Fruit fly (Drosophila melanogaster) whole organism, pupa: ENCODE data around the gene CG34250.

Source experiments
- CG10348 ChIP-seq: fragments of 200-800 bp; sonication (Bioruptor generic); IDR thresholded peaks from 2 replicates; pipeline ENCODE4 v1.3.6; 2022; ENCODE audit warnings: missing biosample characterization, missing genetic modification characterization
- CG12605 ChIP-seq: fragments of 200-800 bp; sonication (Bioruptor generic); IDR thresholded peaks from 2 replicates; pipeline ENCODE4 v1.3.6; 2022; ENCODE audit warnings: missing biosample characterization, missing genetic modification characterization
- CG13204 ChIP-seq: fragments of 200-800 bp; sonication (Bioruptor generic); optimal IDR thresholded peaks from 2 replicates; lab custom pipeline; 2018; ENCODE audit warnings: missing biosample characterization, mild to moderate bottlenecking, missing genetic modification characterization, moderate library complexity
- CG14655 ChIP-seq: fragments of 200-800 bp; sonication (Bioruptor generic); optimal IDR thresholded peaks from 3 replicates; lab custom pipeline; 2017; ENCODE audit warnings: mild to moderate bottlenecking, missing biosample characterization, missing genetic modification reagents, missing genetic modification characterization
- CG15710 ChIP-seq: fragments of 200-800 bp; sonication (Bioruptor generic); optimal IDR thresholded peaks from 2 replicates; lab custom pipeline; 2018; ENCODE audit warnings: missing biosample characterization, mild to moderate bottlenecking, missing genetic modification characterization, moderate library complexity
- CG17806 ChIP-seq: fragments of 200-800 bp; sonication (Bioruptor generic); optimal IDR thresholded peaks from 2 replicates; lab custom pipeline; 2018; ENCODE audit warnings: missing biosample characterization, mild to moderate bottlenecking, missing genetic modification characterization, moderate library complexity
- CG32121 ChIP-seq: fragments of 200-800 bp; sonication (Bioruptor generic); IDR thresholded peaks from 2 replicates; pipeline ENCODE4 v1.3.6; 2022; ENCODE audit warnings: missing biosample characterization, missing genetic modification characterization
- CG34367 ChIP-seq: fragments of 200-800 bp; sonication (Bioruptor generic); optimal IDR thresholded peaks from 2 replicates; lab custom pipeline; 2018; ENCODE audit warnings: missing biosample characterization, mild to moderate bottlenecking, missing genetic modification characterization
- CG4496 ChIP-seq: fragments of 200-800 bp; sonication (Bioruptor generic); IDR thresholded peaks from 3 replicates; pipeline ENCODE4 v1.3.6; 2022; ENCODE audit warnings: missing biosample characterization, missing genetic modification characterization
- CG8159 ChIP-seq: fragments of 200-800 bp; sonication (Bioruptor generic); optimal IDR thresholded peaks from 3 replicates; lab custom pipeline; 2018; ENCODE audit warnings: missing biosample characterization, mild to moderate bottlenecking, missing genetic modification characterization, moderate library complexity
- CG8301 ChIP-seq: fragments of 200-800 bp; sonication (Bioruptor generic); optimal IDR thresholded peaks from 2 replicates; lab custom pipeline; 2018; ENCODE audit warnings: missing biosample characterization, mild to moderate bottlenecking, missing genetic modification characterization
- CG9948 ChIP-seq: fragments of 200-800 bp; sonication (Bioruptor generic); optimal IDR thresholded peaks from 2 replicates; lab custom pipeline; 2018; ENCODE audit warnings: missing biosample characterization, mild to moderate bottlenecking, missing genetic modification characterization, moderate library complexity
- D1 ChIP-seq: fragments of 200-800 bp; sonication (Bioruptor generic); optimal IDR thresholded peaks from 2 replicates; lab custom pipeline; 2018; ENCODE audit warnings: missing biosample characterization, mild to moderate bottlenecking, missing genetic modification characterization, moderate library complexity
- EcR ChIP-seq: fragments of 200-800 bp; sonication (Bioruptor generic); optimal IDR thresholded peaks from 3 replicates; lab custom pipeline; 2019; ENCODE audit warnings: missing biosample characterization, missing genetic modification characterization, mild to moderate bottlenecking, moderate library complexity, missing genetic modification reagents
- Ets98B ChIP-seq: fragments of 200-800 bp; sonication (Bioruptor generic); IDR thresholded peaks from 2 replicates; pipeline ENCODE4 v1.3.6; 2022; ENCODE audit warnings: missing biosample characterization, missing genetic modification characterization
- Pif1A ChIP-seq: fragments of 200-800 bp; sonication (Bioruptor generic); optimal IDR thresholded peaks from 3 replicates; lab custom pipeline; 2016; ENCODE audit warnings: missing biosample characterization, missing genetic modification characterization
- Pif1B ChIP-seq: fragments of 200-800 bp; sonication (Bioruptor generic); optimal IDR thresholded peaks from 3 replicates; lab custom pipeline; 2016; ENCODE audit warnings: missing biosample characterization, missing genetic modification characterization
- Snoo ChIP-seq: fragments of 200-800 bp; sonication (Bioruptor generic); optimal IDR thresholded peaks from 3 replicates; lab custom pipeline; 2017; ENCODE audit warnings: missing biosample characterization, mild to moderate bottlenecking, missing genetic modification characterization, inconsistent platforms
- fd96Ca ChIP-seq: fragments of 200-800 bp; sonication (Bioruptor generic); IDR thresholded peaks from 3 replicates; pipeline ENCODE4 v1.3.6; 2022; ENCODE audit warnings: missing biosample characterization, missing genetic modification characterization
- gl ChIP-seq: fragments of 200-800 bp; sonication (Bioruptor generic); optimal IDR thresholded peaks from 2 replicates; lab custom pipeline; 2018; ENCODE audit warnings: missing biosample characterization, mild to moderate bottlenecking, missing genetic modification characterization
- rn ChIP-seq: fragments of 200-800 bp; sonication (Bioruptor generic); IDR thresholded peaks from 2 replicates; pipeline ENCODE4 v1.3.6; 2022; ENCODE audit warnings: missing biosample characterization, missing genetic modification characterization

The CG34250 gene

DNA sequence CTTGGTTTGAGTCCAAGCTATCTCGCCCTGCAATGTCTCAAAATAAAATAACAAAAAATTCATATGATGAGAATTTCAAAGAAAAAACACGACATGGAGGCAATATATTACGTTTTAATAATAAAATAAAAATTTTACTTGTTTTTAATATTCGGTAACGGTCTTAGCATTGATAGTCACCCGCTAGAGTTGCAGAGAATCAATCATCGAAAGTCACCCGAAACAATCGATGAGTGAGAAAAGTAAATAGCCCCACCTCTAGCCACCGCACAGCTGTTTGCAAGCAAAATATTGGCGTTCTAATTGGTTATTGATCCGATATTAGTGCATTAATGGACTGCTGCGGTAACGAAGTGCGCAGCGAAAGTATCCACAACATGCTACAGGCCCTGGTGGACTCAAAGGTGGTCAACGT is at the start of gene CG34250:
Gene CG34250, plus strand, starts transcription at position 244 of the 415 bp plus-strand sequence.
- TF ChIP-seq CG13204 (GFP tag; lab: Kevin White, UChicago): no peak
- TF ChIP-seq D1 (tag; lab: Kevin White, UChicago): peak; percentile 82
- no peak for TF ChIP-seq CG32121 (GFP tag; lab: Robert Waterston, UW)
- TF ChIP-seq CG4496 (GFP tag; lab: Robert Waterston, UW): no peak
- TF ChIP-seq CG17806: no peak
- no peak for TF ChIP-seq CG10348 (GFP tag; lab: Robert Waterston, UW)

DNA sequence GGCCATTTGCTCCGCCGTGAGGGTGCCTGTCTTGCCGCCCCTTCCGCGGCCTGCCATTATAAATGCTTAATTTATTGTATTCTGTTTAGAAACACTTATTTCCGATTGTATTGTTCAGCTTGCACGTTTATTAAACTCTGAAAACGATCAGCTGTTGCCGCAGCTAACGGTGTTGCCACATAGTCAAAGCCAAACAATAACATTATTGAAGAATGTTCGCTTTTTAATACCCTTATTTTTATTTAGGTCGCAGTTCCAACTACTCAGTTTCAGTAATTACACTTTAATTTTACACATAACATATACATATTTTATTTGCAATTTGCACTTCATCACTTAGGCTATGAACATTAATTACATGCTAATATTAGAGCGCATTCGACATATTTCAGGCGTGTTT is 49.0 kb upstream of the CG34250 start, which contains the start of gene Polr3G:
Gene Polr3G, minus strand, starts transcription at position 118 of the 400 bp plus-strand sequence.
- TF ChIP-seq CG8301 (tag; lab: Kevin White, UChicago): no peak
- TF ChIP-seq CG15710 (tag; lab: Kevin White, UChicago): no peak
- TF ChIP-seq Snoo: peak; percentile 16
- no peak for TF ChIP-seq CG10348 (GFP tag; lab: Robert Waterston, UW)
- no peak for TF ChIP-seq CG14655 (GFP tag; lab: Kevin White, UChicago)
- TF ChIP-seq CG17806: peak; percentile 2

DNA sequence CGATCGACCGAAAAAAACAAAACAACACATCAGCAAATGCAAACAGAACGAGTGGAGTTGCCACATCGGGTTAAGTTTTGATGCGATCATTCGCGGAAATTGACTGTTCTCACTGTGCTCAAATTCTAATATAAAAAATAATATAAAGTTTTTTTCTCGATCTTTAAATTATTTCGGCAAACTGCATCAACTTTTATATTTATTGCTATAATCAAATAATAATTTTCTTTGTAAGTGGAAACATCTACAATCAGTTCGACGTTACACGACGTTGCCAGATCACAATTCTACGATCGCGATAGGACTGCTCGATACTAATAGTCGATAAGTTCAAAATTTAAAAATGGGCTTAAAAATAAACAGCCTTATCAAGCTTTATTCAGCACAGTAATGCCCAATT is 47.2 kb upstream of the CG34250 start, which contains the start of gene Gorab:
Gene Gorab, minus strand, starts transcription at position 58 of the 400 bp plus-strand sequence.
- TF ChIP-seq CG15710 (tag; lab: Kevin White, UChicago) (peak; percentile 85), D1 (tag; lab: Kevin White, UChicago) (no peak), Ets98B (GFP tag; lab: Robert Waterston, UW) (peak; percentile 91), CG9948 (tag; lab: Kevin White, UChicago) (peak; percentile 80), Pif1A (peak; percentile 79), CG13204 (GFP tag; lab: Kevin White, UChicago) (no peak), CG10348 (GFP tag; lab: Robert Waterston, UW) (peak; percentile 85), CG17806 (peak; percentile 86), rn (GFP tag; lab: Robert Waterston, UW) (peak; percentile 90), EcR (GFP tag; lab: Kevin White, UChicago) (no peak), fd96Ca (GFP tag; lab: Robert Waterston, UW) (peak; percentile 91), CG32121 (GFP tag; lab: Robert Waterston, UW) (peak; percentile 92), CG8159 (peak; percentile 78), gl (tag; lab: Kevin White, UChicago) (no peak), CG8301 (tag; lab: Kevin White, UChicago) (peak; percentile 73), CG14655 (GFP tag; lab: Kevin White, UChicago) (peak; percentile 80), Snoo (peak; percentile 81), CG12605 (GFP tag; lab: Robert Waterston, UW) (peak; percentile 86), CG4496 (GFP tag; lab: Robert Waterston, UW) (peak; percentile 96), Pif1B (GFP tag; lab: Kevin White, UChicago) (peak; percentile 76), CG34367 (tag; lab: Kevin White, UChicago) (peak; percentile 68)

- TF ChIP-seq CG4496 (GFP tag; lab: Robert Waterston, UW): peak; percentile 50; the same call in 2 of the 3 replicates
- TF ChIP-seq fd96Ca (GFP tag; lab: Robert Waterston, UW): 0 out of 3 replicates have a peak, but pooled peaks have one; percentile 23
- no peak for TF ChIP-seq CG14655 (GFP tag; lab: Kevin White, UChicago)
- TF ChIP-seq CG9948 (tag; lab: Kevin White, UChicago): no peak
- no peak for TF ChIP-seq Snoo
- peak; percentile 39 for TF ChIP-seq EcR (GFP tag; lab: Kevin White, UChicago)
- TF ChIP-seq CG17806: no peak
- TF ChIP-seq rn (GFP tag; lab: Robert Waterston, UW): no peak
- no peak for TF ChIP-seq CG15710 (tag; lab: Kevin White, UChicago)
These were observed 45.6 kb upstream of the CG34250 start for dm6 chr3L:17430390-17430789.

DNA sequence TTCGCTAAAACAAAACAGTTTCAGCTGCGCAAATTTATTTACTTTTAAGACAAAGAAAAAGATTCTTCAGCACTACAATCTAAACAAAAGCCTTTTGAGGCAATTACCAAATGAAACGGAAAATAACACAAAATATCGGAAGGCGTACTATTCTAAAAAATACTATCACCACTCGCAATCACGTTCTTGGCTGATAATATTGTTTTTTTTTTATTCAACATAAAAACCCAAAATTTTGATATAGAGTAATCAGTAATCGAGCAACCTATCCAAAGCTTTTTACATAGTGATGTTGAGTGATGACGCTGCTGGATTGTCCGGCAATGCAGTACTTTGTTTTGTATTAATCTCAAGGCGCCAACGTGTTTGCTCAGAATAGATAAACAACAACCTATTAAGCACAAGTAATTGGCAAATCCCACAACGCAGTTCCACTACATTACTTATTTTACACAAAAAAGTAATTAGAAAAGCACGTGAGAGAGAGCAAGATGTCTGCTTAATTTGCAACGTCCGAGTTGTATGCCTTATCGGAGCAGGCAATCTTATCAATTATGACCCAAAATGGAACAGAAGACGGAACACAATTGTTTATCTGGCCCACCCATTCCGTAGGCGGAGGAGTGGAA is 45.0 kb upstream of the CG34250 start:
- TF ChIP-seq CG13204 (GFP tag; lab: Kevin White, UChicago) (no peak), CG14655 (GFP tag; lab: Kevin White, UChicago) (peak; percentile 30), CG32121 (GFP tag; lab: Robert Waterston, UW) (no peak), CG12605 (GFP tag; lab: Robert Waterston, UW) (peak; percentile 15; the same call in 1 of the 2 replicates), Snoo (no peak), Pif1A (peak; percentile 32), CG15710 (tag; lab: Kevin White, UChicago) (no peak), CG8301 (tag; lab: Kevin White, UChicago) (peak; percentile 18), CG8159 (peak; percentile 33)
- TF ChIP-seq, all 21 proteins: peak for 5

dm6 chr3L:17432947-17433346 is 43.1 kb upstream of the CG34250 start, which contains the start of gene frc:
TSS of gene frc (minus strand) at chr3L:17433190.
- TF ChIP-seq fd96Ca (GFP tag; lab: Robert Waterston, UW) (no peak), CG13204 (GFP tag; lab: Kevin White, UChicago) (no peak), Pif1A (no peak), Snoo (no peak), CG10348 (GFP tag; lab: Robert Waterston, UW) (no peak), CG12605 (GFP tag; lab: Robert Waterston, UW) (0 out of 2 replicates have a peak, but pooled peaks have one; percentile 24), gl (tag; lab: Kevin White, UChicago) (no peak), CG9948 (tag; lab: Kevin White, UChicago) (no peak), CG4496 (GFP tag; lab: Robert Waterston, UW) (peak; percentile 61; the same call in 2 of the 3 replicates), CG32121 (GFP tag; lab: Robert Waterston, UW) (peak; percentile 43; the same call in 1 of the 2 replicates), CG34367 (tag; lab: Kevin White, UChicago) (no peak), Ets98B (GFP tag; lab: Robert Waterston, UW) (no peak), CG14655 (GFP tag; lab: Kevin White, UChicago) (no peak)
- TF ChIP-seq, all 21 proteins: peak for 3
